Worm (Caenorhabditis elegans): ENCODE data around the gene F22F7.8.

DNA sequence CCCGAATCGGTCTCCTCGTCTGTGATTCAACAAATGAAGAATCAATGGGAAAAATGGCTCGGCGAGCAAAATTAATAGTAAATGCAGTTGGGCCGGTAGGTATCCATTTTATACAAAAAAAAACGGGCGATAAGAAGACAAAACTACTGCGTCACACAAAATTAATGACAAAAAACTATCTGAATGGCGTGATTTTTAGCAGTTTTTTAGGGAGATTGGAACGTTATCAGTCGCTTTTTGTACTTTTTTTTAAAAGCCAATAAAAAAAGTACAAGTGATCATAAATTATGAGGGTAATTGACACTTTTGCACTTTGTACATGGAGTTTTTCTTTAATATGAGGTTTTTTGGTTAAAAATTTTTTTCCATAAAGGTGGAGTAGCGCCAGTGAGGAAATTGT lies 1.4 kb upstream of the F22F7.8 start:
- TF ChIP-seq cog-1 (tag; optimal IDR thresholded peaks at IDR 0.05) (no peak), flt-1 (GFP tag; IDR thresholded peaks at IDR 0.05) (no peak), klf-2 (GFP tag; conservative IDR thresholded peaks at IDR 0.05) (no peak), ztf-23 (GFP tag; IDR thresholded peaks at IDR 0.05) (no peak), med-1 (GFP tag; optimal IDR thresholded peaks at IDR 0.05; ENCODE audit: insufficient read depth) (no peak), ztf-29 (GFP tag; IDR thresholded peaks at IDR 0.05) (no peak), tab-1 (GFP tag; IDR thresholded peaks at IDR 0.05) (no peak), ref-1 (GFP tag; conservative IDR thresholded peaks at IDR 0.05) (no peak)

All from whole organism, midembryonic.